Fruit fly (Drosophila melanogaster) whole organism, embryonic: Measurements from ENCODE around the gene CG17036.

Source experiments
- Aef1 ChIP-seq: fragments of 200-800 bp; sonication (Bioruptor generic); IDR thresholded peaks from 3 replicates; pipeline ENCODE4 v1.3.6; 2022; ENCODE audit warnings: missing biosample characterization, missing genetic modification characterization
- Blimp-1 ChIP-seq: fragments of 200-800 bp; sonication (Bioruptor generic); optimal IDR thresholded peaks from 3 replicates; lab custom pipeline; 2018; ENCODE audit warnings: missing biosample characterization, missing genetic modification characterization, mild to moderate bottlenecking, moderate library complexity, missing genetic modification reagents
- CG11247 ChIP-seq: fragments of 200-800 bp; sonication (Bioruptor generic); IDR thresholded peaks from 2 replicates; pipeline ENCODE4 v1.3.6; 2022; ENCODE audit warnings: missing biosample characterization, missing genetic modification characterization
- CG11504 ChIP-seq: fragments of 200-800 bp; sonication (Bioruptor generic); optimal IDR thresholded peaks from 3 replicates; lab custom pipeline; 2019; ENCODE audit warnings: missing biosample characterization, mild to moderate bottlenecking, missing genetic modification characterization, moderate library complexity
- CG12391 ChIP-seq: fragments of 200-800 bp; sonication (Bioruptor generic); optimal IDR thresholded peaks from 3 replicates; lab custom pipeline; 2018; ENCODE audit warnings: missing biosample characterization, mild to moderate bottlenecking, missing genetic modification characterization, moderate library complexity
- CG13296 ChIP-seq: fragments of 200-800 bp; sonication (Bioruptor generic); optimal IDR thresholded peaks from 3 replicates; lab custom pipeline; 2018; ENCODE audit warnings: missing biosample characterization, mild to moderate bottlenecking, missing genetic modification characterization
- CG15514 ChIP-seq: fragments of 200-800 bp; sonication (Bioruptor generic); optimal IDR thresholded peaks from 3 replicates; lab custom pipeline; 2017; ENCODE audit warnings: missing biosample characterization, missing genetic modification characterization, mild to moderate bottlenecking, moderate library complexity, missing genetic modification reagents
- CG1832 ChIP-seq: fragments of 200-800 bp; sonication (Bioruptor generic); optimal IDR thresholded peaks from 2 replicates; lab custom pipeline; 2017; ENCODE audit warnings: missing biosample characterization, mild to moderate bottlenecking, missing genetic modification characterization, inconsistent platforms
- CG18619 ChIP-seq: fragments of 200-800 bp; sonication (Bioruptor generic); optimal IDR thresholded peaks from 3 replicates; lab custom pipeline; 2017; ENCODE audit warnings: missing biosample characterization, mild to moderate bottlenecking, missing genetic modification characterization
- CG4854 ChIP-seq: fragments of 200-800 bp; sonication (Bioruptor generic); optimal IDR thresholded peaks from 2 replicates; lab custom pipeline; 2016; ENCODE audit warnings: missing biosample characterization, missing genetic modification characterization, inconsistent platforms
- CG6683 ChIP-seq: fragments of 200-800 bp; sonication (Bioruptor generic); optimal IDR thresholded peaks from 2 replicates; lab custom pipeline; 2017; ENCODE audit warnings: missing biosample characterization, mild to moderate bottlenecking, missing genetic modification characterization, missing genetic modification reagents
- CG7963 ChIP-seq: fragments of 200-800 bp; sonication (Bioruptor generic); IDR thresholded peaks from 3 replicates; pipeline ENCODE4 v1.3.6; 2022; ENCODE audit warnings: missing biosample characterization, missing genetic modification characterization; ENCODE audit not compliant: partially characterized antibody
- CG8478 ChIP-seq: fragments of >200 bp; optimal IDR thresholded peaks from 2 replicates; lab custom pipeline; 2018
- D ChIP-seq, 2 experiments: fragments of 200-800 bp in 1 of 2; fragments of >200 bp in 1 of 2; sonication (Bioruptor generic) in 1 of 2; optimal IDR thresholded peaks; 2 replicates in 1 of 2; 3 replicates in 1 of 2; lab custom pipeline; 2017; ENCODE audit warnings: mild to moderate bottlenecking in 1 of 2, missing biosample characterization in 1 of 2, missing genetic modification characterization in 1 of 2, missing genetic modification reagents in 1 of 2
- D19B ChIP-seq: fragments of 200-800 bp; sonication (Bioruptor generic); optimal IDR thresholded peaks from 2 replicates; lab custom pipeline; 2017; ENCODE audit warnings: missing biosample characterization, mild to moderate bottlenecking, missing genetic modification characterization
- Dp ChIP-seq: fragments of 200-800 bp; sonication (Bioruptor generic); optimal IDR thresholded peaks from 2 replicates; lab custom pipeline; 2018; ENCODE audit warnings: missing biosample characterization, mild to moderate bottlenecking, missing genetic modification characterization, moderate library complexity
- ERR ChIP-seq: fragments of 200-800 bp; sonication (Bioruptor generic); optimal IDR thresholded peaks from 2 replicates; lab custom pipeline; 2016; ENCODE audit warnings: missing biosample characterization, missing genetic modification characterization
- Fer2 ChIP-seq: fragments of 200-800 bp; sonication (Bioruptor generic); optimal IDR thresholded peaks from 2 replicates; lab custom pipeline; 2018; ENCODE audit warnings: missing biosample characterization, mild to moderate bottlenecking, missing genetic modification characterization, moderate library complexity
- HHEX ChIP-seq: fragments of 200-800 bp; sonication (Bioruptor generic); optimal IDR thresholded peaks from 3 replicates; lab custom pipeline; 2017; ENCODE audit warnings: missing biosample characterization, mild to moderate bottlenecking, missing genetic modification characterization, missing genetic modification reagents
- Hr51 ChIP-seq, 2 experiments: fragments of 200-800 bp; sonication (Bioruptor generic); optimal IDR thresholded peaks; 2 replicates in 1 of 2; 3 replicates in 1 of 2; lab custom pipeline; 2016 to 2018; ENCODE audit warnings: missing biosample characterization in 2 of 2, missing genetic modification characterization in 2 of 2, mild to moderate bottlenecking in 1 of 2, moderate library complexity in 1 of 2
- MTF-1 ChIP-seq: fragments of 200-800 bp; sonication (Bioruptor generic); optimal IDR thresholded peaks from 2 replicates; lab custom pipeline; 2018; ENCODE audit warnings: missing biosample characterization, mild to moderate bottlenecking, missing genetic modification characterization, borderline replicate concordance
- NFAT ChIP-seq: fragments of 200-800 bp; sonication (Bioruptor generic); IDR thresholded peaks from 2 replicates; pipeline ENCODE4 v1.3.6; 2022; ENCODE audit warnings: missing biosample characterization, missing genetic modification characterization
- Opbp ChIP-seq: fragments of 200-800 bp; sonication (Bioruptor generic); IDR thresholded peaks from 3 replicates; pipeline ENCODE4 v1.3.6; 2022; ENCODE audit warnings: missing biosample characterization, missing genetic modification characterization; ENCODE audit not compliant: partially characterized antibody
- Rx ChIP-seq: fragments of 200-800 bp; sonication (Bioruptor generic); IDR thresholded peaks from 2 replicates; pipeline ENCODE4 v1.3.6; 2022; ENCODE audit warnings: missing biosample characterization, missing genetic modification characterization
- Vsx1 ChIP-seq: fragments of 200-800 bp; sonication (Bioruptor generic); optimal IDR thresholded peaks from 2 replicates; lab custom pipeline; 2017; ENCODE audit warnings: missing biosample characterization, mild to moderate bottlenecking, missing genetic modification characterization, missing genetic modification reagents
- Xbp1 ChIP-seq: fragments of 200-800 bp; sonication (Bioruptor generic); optimal IDR thresholded peaks from 3 replicates; lab custom pipeline; 2016; ENCODE audit warnings: missing biosample characterization, mild to moderate bottlenecking, missing genetic modification characterization
- cg ChIP-seq: fragments of 200-800 bp; sonication (Bioruptor generic); optimal IDR thresholded peaks from 3 replicates; lab custom pipeline; 2019; ENCODE audit warnings: missing biosample characterization, mild to moderate bottlenecking, missing genetic modification characterization, moderate library complexity
- dmrt11E ChIP-seq: fragments of 200-800 bp; sonication (Bioruptor generic); optimal IDR thresholded peaks from 3 replicates; lab custom pipeline; 2018; ENCODE audit warnings: missing biosample characterization, mild to moderate bottlenecking, missing genetic modification characterization, moderate library complexity
- fu2 ChIP-seq: fragments of 200-800 bp; sonication (Bioruptor generic); optimal IDR thresholded peaks from 2 replicates; lab custom pipeline; 2016; ENCODE audit warnings: missing biosample characterization, missing genetic modification characterization
- gcm ChIP-seq: fragments of 200-800 bp; sonication (Bioruptor generic); optimal IDR thresholded peaks from 2 replicates; lab custom pipeline; 2019; ENCODE audit warnings: missing biosample characterization, mild to moderate bottlenecking, missing genetic modification characterization, moderate library complexity
- grau ChIP-seq: fragments of 200-800 bp; optimal IDR thresholded peaks from 3 replicates; lab custom pipeline; 2019; ENCODE audit warnings: missing biosample characterization, mild to moderate bottlenecking, missing genetic modification characterization, moderate library complexity
- hbn ChIP-seq: fragments of 200-800 bp; sonication (Bioruptor generic); IDR thresholded peaks from 2 replicates; pipeline ENCODE4 v1.3.6; 2022; ENCODE audit warnings: missing biosample characterization, missing genetic modification characterization; ENCODE audit not compliant: partially characterized antibody
- jing ChIP-seq: fragments of 200-800 bp; sonication (Bioruptor generic); optimal IDR thresholded peaks from 2 replicates; lab custom pipeline; 2018; ENCODE audit warnings: missing biosample characterization, mild to moderate bottlenecking, missing genetic modification characterization
- lmd ChIP-seq: fragments of 200-800 bp; sonication (Bioruptor generic); IDR thresholded peaks from 2 replicates; pipeline ENCODE4 v1.3.6; 2022; ENCODE audit warnings: missing biosample characterization, missing genetic modification characterization
- mld ChIP-seq: fragments of 200-800 bp; sonication (Bioruptor generic); IDR thresholded peaks from 3 replicates; pipeline ENCODE4 v1.3.6; 2022; ENCODE audit warnings: missing biosample characterization, missing genetic modification characterization; ENCODE audit not compliant: partially characterized antibody
- peb ChIP-seq: fragments of 200-800 bp; sonication (Bioruptor generic); IDR thresholded peaks from 2 replicates; pipeline ENCODE4 v1.3.6; 2022; ENCODE audit warnings: missing biosample characterization, missing genetic modification characterization
- phol ChIP-seq: fragments of 200-800 bp; sonication (Bioruptor generic); optimal IDR thresholded peaks from 3 replicates; lab custom pipeline; 2018; ENCODE audit warnings: missing biosample characterization, mild to moderate bottlenecking, missing genetic modification characterization, moderate library complexity
- pros ChIP-seq: fragments of 200-800 bp; sonication (Bioruptor generic); optimal IDR thresholded peaks from 3 replicates; lab custom pipeline; 2019; ENCODE audit warnings: missing biosample characterization, mild to moderate bottlenecking, missing genetic modification characterization, moderate library complexity
- psq ChIP-seq: fragments of 200-800 bp; sonication (Bioruptor generic); optimal IDR thresholded peaks from 2 replicates; lab custom pipeline; 2017; ENCODE audit warnings: missing biosample characterization, missing genetic modification characterization
- rib ChIP-seq: fragments of 200-800 bp; sonication (Bioruptor generic); IDR thresholded peaks from 2 replicates; pipeline ENCODE4 v1.3.6; 2022; ENCODE audit warnings: missing biosample characterization, missing genetic modification characterization
- schlank ChIP-seq: fragments of 200-800 bp; sonication (Bioruptor generic); optimal IDR thresholded peaks from 2 replicates; lab custom pipeline; 2018; ENCODE audit warnings: missing biosample characterization, mild to moderate bottlenecking, missing genetic modification characterization
- sisA ChIP-seq: fragments of 200-800 bp; sonication (Bioruptor generic); IDR thresholded peaks from 2 replicates; pipeline ENCODE4 v1.3.6; 2022; ENCODE audit warnings: missing biosample characterization, missing genetic modification characterization
- slou ChIP-seq: fragments of 200-800 bp; sonication (Bioruptor generic); optimal IDR thresholded peaks from 3 replicates; lab custom pipeline; 2016; ENCODE audit warnings: missing biosample characterization, missing genetic modification characterization
- sob ChIP-seq: fragments of 200-800 bp; sonication (Bioruptor generic); IDR thresholded peaks from 2 replicates; pipeline ENCODE4 v1.3.6; 2022; ENCODE audit warnings: missing biosample characterization, missing genetic modification characterization
- ssp ChIP-seq: fragments of 200-800 bp; sonication (Bioruptor generic); IDR thresholded peaks from 2 replicates; pipeline ENCODE4 v1.3.6; 2022; ENCODE audit warnings: missing biosample characterization, missing genetic modification characterization
- tna ChIP-seq: fragments of 200-800 bp; sonication (Bioruptor generic); IDR thresholded peaks from 2 replicates; pipeline ENCODE4 v1.3.6; 2022; ENCODE audit warnings: missing biosample characterization, missing genetic modification characterization; ENCODE audit not compliant: partially characterized antibody
- vfl ChIP-seq: fragments of 200-800 bp; sonication (Bioruptor generic); optimal IDR thresholded peaks from 2 replicates; lab custom pipeline; 2016; ENCODE audit warnings: missing biosample characterization, missing genetic modification characterization
- yki ChIP-seq: fragments of >200 bp; optimal IDR thresholded peaks from 3 replicates; lab custom pipeline; 2018
- zen ChIP-seq: fragments of 200-800 bp; sonication (Bioruptor generic); optimal IDR thresholded peaks from 3 replicates; lab custom pipeline; 2018; ENCODE audit warnings: missing biosample characterization, mild to moderate bottlenecking, missing genetic modification characterization, moderate library complexity
- zf30C ChIP-seq: fragments of 200-800 bp; sonication (Bioruptor generic); optimal IDR thresholded peaks from 3 replicates; lab custom pipeline; 2018; ENCODE audit warnings: missing biosample characterization, mild to moderate bottlenecking, missing genetic modification characterization

CG17036 gene

dm6 chr2L:12678286-12678685 is 22.3 kb downstream of the CG17036 start (continued):
- TF ChIP-seq CG7963 (GFP tag; lab: Robert Waterston, UW) (no peak), Vsx1 (GFP tag; lab: Kevin White, UChicago) (no peak), Aef1 (GFP tag; lab: Robert Waterston, UW) (no peak), vfl (GFP tag; lab: Kevin White, UChicago) (no peak), D (optimal IDR thresholded peaks at IDR 0.05; lab: Kevin White, UChicago) (peak; percentile 100), D (GFP tag; optimal IDR thresholded peaks at IDR 0.05; lab: Kevin White, UChicago) (no peak), CG12391 (tag; lab: Kevin White, UChicago) (no peak), schlank (tag; lab: Kevin White, UChicago) (no peak), sob (GFP tag; lab: Robert Waterston, UW) (no peak), gcm (GFP tag; lab: Kevin White, UChicago) (no peak), CG8478 (peak; percentile 84), Rx (GFP tag; lab: Robert Waterston, UW) (no peak), CG11504 (tag; lab: Kevin White, UChicago) (no peak), CG13296 (GFP tag; lab: Kevin White, UChicago) (no peak), Opbp (GFP tag; lab: Robert Waterston, UW) (no peak), CG11247 (GFP tag; lab: Robert Waterston, UW) (no peak), Fer2 (tag; lab: Kevin White, UChicago) (no peak), pros (peak; percentile 11), yki (lab: Kevin White, UChicago) (peak; percentile 71), phol (tag; lab: Kevin White, UChicago) (no peak), Dp (GFP tag; lab: Kevin White, UChicago) (no peak), lmd (no peak), CG6683 (no peak), zen (tag; lab: Kevin White, UChicago) (peak; percentile 24), grau (tag; lab: Kevin White, UChicago) (no peak), fu2 (GFP tag; lab: Kevin White, UChicago) (no peak), CG18619 (GFP tag; lab: Kevin White, UChicago) (no peak), ssp (GFP tag; lab: Robert Waterston, UW) (no peak), D19B (GFP tag; lab: Kevin White, UChicago) (no peak), HHEX (GFP tag; lab: Kevin White, UChicago) (no peak), Xbp1 (GFP tag; lab: Kevin White, UChicago) (no peak), psq (GFP tag; lab: Kevin White, UChicago) (no peak), CG15514 (no peak), Hr51 (GFP tag; optimal IDR thresholded peaks at IDR 0.05; lab: Kevin White, UChicago) (no peak), jing (GFP tag; lab: Kevin White, UChicago) (no peak), CG4854 (GFP tag; lab: Kevin White, UChicago) (no peak), hbn (GFP tag; lab: Robert Waterston, UW) (no peak), mld (GFP tag; lab: Robert Waterston, UW) (no peak), CG1832 (GFP tag; lab: Kevin White, UChicago) (peak; percentile 88), sisA (GFP tag; lab: Robert Waterston, UW) (no peak), NFAT (no peak), MTF-1 (GFP tag; lab: Kevin White, UChicago) (no peak), tna (no peak), ERR (no peak), peb (GFP tag; lab: Robert Waterston, UW) (no peak), dmrt11E (tag; lab: Kevin White, UChicago) (no peak), rib (GFP tag; lab: Robert Waterston, UW) (peak; percentile 32; the same call in 1 of the 2 replicates), zf30C (GFP tag; lab: Kevin White, UChicago) (no peak), slou (GFP tag; lab: Kevin White, UChicago) (no peak), Blimp-1 (no peak), cg (GFP tag; lab: Kevin White, UChicago) (peak; percentile 95)
